Fruit fly (Drosophila melanogaster) whole organism, adult: Measurements from ENCODE around the gene GILT2.
A peak's percentile ranks its signal among the peaks of the same experiment; 100 is the strongest.

Experiments used
- Clk ChIP-seq: fragments of 200-800 bp; sonication (Bioruptor generic); optimal IDR thresholded peaks from 2 replicates; lab custom pipeline; 2017; ENCODE audit warnings: missing biosample characterization, missing genetic modification characterization
- bab1 ChIP-seq: fragments of 200-800 bp; sonication (Bioruptor generic); optimal IDR thresholded peaks from 3 replicates; lab custom pipeline; 2019; ENCODE audit warnings: missing biosample characterization, mild to moderate bottlenecking, missing genetic modification characterization, moderate library complexity

dm6 chr3R:23721936-23722335, 43.2 kb downstream of the GILT2 start:
- TF ChIP-seq bab1 (GFP tag; lab: Kevin White, UChicago) (peak; percentile 78), Clk (no peak)
